Worm (Caenorhabditis elegans): ENCODE data around the gene alh-11.

Gene alh-11

DNA sequence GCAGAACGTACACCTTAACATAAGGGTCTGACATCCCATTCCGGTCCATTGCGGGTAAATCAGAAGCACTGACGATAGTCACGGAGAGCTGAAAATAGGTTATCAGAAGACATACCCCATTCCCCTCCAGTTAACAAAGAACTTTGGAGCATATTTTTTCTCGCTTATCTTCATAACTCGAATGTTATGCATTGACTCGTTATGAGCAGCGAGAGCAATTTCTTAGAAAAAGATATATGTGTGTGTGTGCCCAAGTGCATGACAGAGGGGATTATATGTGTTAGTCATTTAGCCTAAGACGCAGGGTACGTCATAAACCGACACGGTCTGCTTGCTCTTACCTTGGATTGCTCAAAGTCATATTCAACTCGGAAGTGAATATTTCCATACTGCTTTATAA is 10.9 kb upstream of the alh-11 start:
- TF ChIP-seq ztf-26 (tag; optimal IDR thresholded peaks at IDR 0.05) (no peak), F39B2.1 (GFP tag; IDR thresholded peaks at IDR 0.05) (0 out of 2 replicates have a peak, but pooled peaks have one; percentile 38)

DNA sequence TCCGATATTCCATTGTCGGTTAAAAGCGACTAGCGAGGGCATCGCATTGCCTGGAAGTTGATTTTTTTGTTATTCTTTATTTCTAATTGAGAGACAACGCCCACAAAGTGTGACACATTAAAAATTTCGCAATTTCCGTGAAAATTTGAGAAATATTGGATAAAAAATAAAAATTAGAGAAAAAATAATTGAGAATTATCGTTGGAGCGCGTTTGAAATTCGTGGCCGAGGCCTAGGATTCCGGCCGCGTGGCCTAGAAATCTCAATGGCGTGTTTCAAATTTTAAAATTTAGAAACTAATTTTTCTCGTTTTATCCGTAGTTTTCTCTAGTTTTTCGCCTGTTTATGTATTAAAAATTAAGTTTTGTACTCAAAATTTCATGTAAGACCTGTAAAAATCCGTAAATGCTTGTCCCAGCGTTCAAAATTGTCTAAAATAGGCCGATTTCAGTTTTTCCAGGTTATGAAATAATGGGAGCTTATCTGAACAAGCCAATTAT is 4.6 kb upstream of the alh-11 start, which contains the start of the genes dagl-2 and ppm-1.G:
Gene dagl-2, minus strand, starts transcription at position 52 of the 500 bp plus-strand sequence.
Gene ppm-1.G, plus strand, starts transcription at position 450 of the 500 bp plus-strand sequence.
- no peak for TF ChIP-seq B0019.2 (GFP tag; conservative IDR thresholded peaks at IDR 0.05)
- TF ChIP-seq cebp-1 (GFP tag; IDR thresholded peaks at IDR 0.05): peak; percentile 97
- peak; percentile 99 for TF ChIP-seq cebp-1 (tag; optimal IDR thresholded peaks at IDR 0.05)
- peak; percentile 42 for TF ChIP-seq unc-130 (GFP tag; optimal IDR thresholded peaks at IDR 0.05)
- peak; percentile 6 for TF ChIP-seq snpc-1.3 (tag; optimal IDR thresholded peaks at IDR 0.05; ENCODE audit: insufficient read depth)
- TF ChIP-seq B0261.1 (tag; optimal IDR thresholded peaks at IDR 0.05): no peak
- peak; percentile 69 for TF ChIP-seq dox-1 (GFP tag; IDR thresholded peaks at IDR 0.05)
- TF ChIP-seq aptf-2 (GFP tag; conservative IDR thresholded peaks at IDR 0.05): peak; percentile 62; the same call in 1 of the 2 replicates
- TF ChIP-seq bed-2 (GFP tag; IDR thresholded peaks at IDR 0.05): 0 out of 2 replicates have a peak, but pooled peaks have one; percentile 20
- peak; percentile 21 for TF ChIP-seq snpc-3.4 (tag; optimal IDR thresholded peaks at IDR 0.05)
- no peak for TF ChIP-seq repo-1 (tag; optimal IDR thresholded peaks at IDR 0.05)
- TF ChIP-seq ama-1 (optimal IDR thresholded peaks at IDR 0.05): no peak
- TF ChIP-seq ama-1 (GFP tag; optimal IDR thresholded peaks at IDR 0.05): no peak
- no peak for TF ChIP-seq athp-1 (tag; optimal IDR thresholded peaks at IDR 0.05)
- TF ChIP-seq K12H6.12 (tag; optimal IDR thresholded peaks at IDR 0.05): peak; percentile 30
- TF ChIP-seq chd-7 (tag; optimal IDR thresholded peaks at IDR 0.05): no peak
- no peak for TF ChIP-seq nfya-2 (GFP tag; IDR thresholded peaks at IDR 0.05)
- TF ChIP-seq ztf-25 (GFP tag; IDR thresholded peaks at IDR 0.05): no peak
- TF ChIP-seq F33H1.4 (GFP tag; IDR thresholded peaks at IDR 0.05): peak; percentile 47; the same call in 1 of the 2 replicates
- TF ChIP-seq lsl-1 (GFP tag; optimal IDR thresholded peaks at IDR 0.05): peak; percentile 41
- TF ChIP-seq madf-6 (GFP tag; IDR thresholded peaks at IDR 0.05): peak; percentile 51; the same call in 1 of the 2 replicates
- TF ChIP-seq snpc-4 (GFP tag; optimal IDR thresholded peaks at IDR 0.05): no peak
- peak in 1 of 4 experiments; percentile 23 for TF ChIP-seq snpc-4 (tag; optimal IDR thresholded peaks at IDR 0.05)
- peak in 1 of 2 experiments; percentile 3 for TF ChIP-seq rec-8 (tag; optimal IDR thresholded peaks at IDR 0.05)
- 0 out of 2 replicates have a peak, but pooled peaks have one; percentile 52 for TF ChIP-seq attf-3 (GFP tag; conservative IDR thresholded peaks at IDR 0.05)
- peak; percentile 68 for TF ChIP-seq ceh-27 (GFP tag; optimal IDR thresholded peaks at IDR 0.05)
- peak; percentile 20; the same call in 1 of the 2 replicates for TF ChIP-seq hmg-1.2 (GFP tag; IDR thresholded peaks at IDR 0.05)
- TF ChIP-seq let-607 (tag; optimal IDR thresholded peaks at IDR 0.05): peak in 1 of 2 experiments; percentile 2
- TF ChIP-seq ZK185.1 (tag; optimal IDR thresholded peaks at IDR 0.05; ENCODE audit: poor library complexity, severe bottlenecking): peak; percentile 38
- peak; percentile 91 for TF ChIP-seq mcd-1 (GFP tag; IDR thresholded peaks at IDR 0.05)
- TF ChIP-seq sdz-38 (tag; optimal IDR thresholded peaks at IDR 0.05): no peak
- TF ChIP-seq attf-5 (GFP tag; optimal IDR thresholded peaks at IDR 0.05): peak; percentile 97
- no peak for TF ChIP-seq nhr-120 (GFP tag; IDR thresholded peaks at IDR 0.05)
- peak; percentile 22 for TF ChIP-seq madf-10 (tag; optimal IDR thresholded peaks at IDR 0.05)
- 0 out of 2 replicates have a peak, but pooled peaks have one; percentile 23 for TF ChIP-seq K11D2.4 (GFP tag; IDR thresholded peaks at IDR 0.05)
- peak; percentile 52 for TF ChIP-seq lin-40 (tag; optimal IDR thresholded peaks at IDR 0.05)
- peak; percentile 28 for TF ChIP-seq mel-28 (tag; optimal IDR thresholded peaks at IDR 0.05; ENCODE audit: borderline replicate concordance)
- peak; percentile 47; the same call in 1 of the 2 replicates for TF ChIP-seq Y67H2A.10 (GFP tag; conservative IDR thresholded peaks at IDR 0.05)
- TF ChIP-seq lin-54 (GFP tag; optimal IDR thresholded peaks at IDR 0.05): peak; percentile 53
- no peak for TF ChIP-seq somi-1 (GFP tag; optimal IDR thresholded peaks at IDR 0.05)
- TF ChIP-seq ztf-18 (tag; optimal IDR thresholded peaks at IDR 0.05): peak; percentile 44
- peak; percentile 28 for TF ChIP-seq nhr-80 (tag; optimal IDR thresholded peaks at IDR 0.05)
- no peak for TF ChIP-seq madf-3 (GFP tag; IDR thresholded peaks at IDR 0.05)
- 0 out of 2 replicates have a peak, but pooled peaks have one; percentile 27 for TF ChIP-seq zfh-2 (GFP tag; conservative IDR thresholded peaks at IDR 0.05)
